Fruit fly (Drosophila melanogaster) whole organism, embryonic: ENCODE results near the gene raw.

ENCODE experiments used
- Adf1 ChIP-seq: fragments of 200-800 bp; sonication (Bioruptor generic); IDR thresholded peaks from 2 replicates; pipeline ENCODE4 v1.3.6; 2022; ENCODE audit warnings: missing biosample characterization, missing genetic modification characterization
- CG10959 ChIP-seq: fragments of 200-800 bp; sonication (Bioruptor generic); IDR thresholded peaks from 2 replicates; pipeline ENCODE4 v1.3.6; 2022; ENCODE audit warnings: missing biosample characterization, missing genetic modification characterization
- CG12155 ChIP-seq: fragments of 200-800 bp; sonication (Bioruptor generic); optimal IDR thresholded peaks from 3 replicates; lab custom pipeline; 2016; ENCODE audit warnings: missing biosample characterization, missing genetic modification characterization
- CG12391 ChIP-seq: fragments of 200-800 bp; sonication (Bioruptor generic); optimal IDR thresholded peaks from 3 replicates; lab custom pipeline; 2018; ENCODE audit warnings: missing biosample characterization, mild to moderate bottlenecking, missing genetic modification characterization, moderate library complexity
- CG12744 ChIP-seq: fragments of 200-800 bp; sonication (Bioruptor generic); optimal IDR thresholded peaks from 2 replicates; lab custom pipeline; 2016; ENCODE audit warnings: missing biosample characterization, missing genetic modification characterization
- CG13775 ChIP-seq: fragments of 200-800 bp; sonication (Bioruptor generic); optimal IDR thresholded peaks from 3 replicates; lab custom pipeline; 2017; ENCODE audit warnings: missing biosample characterization, mild to moderate bottlenecking, missing genetic modification characterization
- CG14014 ChIP-seq: fragments of 200-800 bp; sonication (Bioruptor generic); IDR thresholded peaks from 2 replicates; pipeline ENCODE4 v1.3.6; 2022; ENCODE audit warnings: missing biosample characterization, missing genetic modification characterization
- CG15073 ChIP-seq: fragments of 200-800 bp; sonication (Bioruptor generic); optimal IDR thresholded peaks from 2 replicates; lab custom pipeline; 2016; ENCODE audit warnings: missing biosample characterization, missing genetic modification characterization
- CG2889 ChIP-seq: fragments of 200-800 bp; sonication (Bioruptor generic); IDR thresholded peaks from 3 replicates; pipeline ENCODE4 v1.3.6; 2022; ENCODE audit warnings: missing biosample characterization, missing genetic modification characterization
- CG4424 ChIP-seq: fragments of 200-800 bp; sonication (Bioruptor generic); optimal IDR thresholded peaks from 3 replicates; lab custom pipeline; 2016; ENCODE audit warnings: missing biosample characterization, missing genetic modification characterization
- CG8924 ChIP-seq: fragments of 200-800 bp; optimal IDR thresholded peaks from 3 replicates; lab custom pipeline; 2019; ENCODE audit warnings: missing biosample characterization, mild to moderate bottlenecking, missing genetic modification characterization, moderate library complexity
- CG9727 ChIP-seq: fragments of 200-800 bp; sonication (Bioruptor generic); optimal IDR thresholded peaks from 3 replicates; lab custom pipeline; 2017; ENCODE audit warnings: missing biosample characterization, mild to moderate bottlenecking, missing genetic modification characterization
- CHES-1-like ChIP-seq: fragments of 200-800 bp; sonication (Bioruptor generic); optimal IDR thresholded peaks from 2 replicates; lab custom pipeline; 2016; ENCODE audit warnings: missing biosample characterization, missing genetic modification characterization
- D ChIP-seq, 2 experiments: fragments of 200-800 bp in 1 of 2; fragments of >200 bp in 1 of 2; sonication (Bioruptor generic) in 1 of 2; optimal IDR thresholded peaks; 2 replicates in 1 of 2; 3 replicates in 1 of 2; lab custom pipeline; 2017; ENCODE audit warnings: mild to moderate bottlenecking in 1 of 2, missing biosample characterization in 1 of 2, missing genetic modification characterization in 1 of 2, missing genetic modification reagents in 1 of 2
- Dip3 ChIP-seq: fragments of 200-800 bp; sonication (Bioruptor generic); optimal IDR thresholded peaks from 3 replicates; lab custom pipeline; 2016; ENCODE audit warnings: missing biosample characterization, missing genetic modification characterization
- Dref ChIP-seq: fragments of 200-800 bp; sonication (Bioruptor generic); IDR thresholded peaks from 2 replicates; pipeline ENCODE4 v1.3.6; 2022; ENCODE audit warnings: missing biosample characterization, missing genetic modification characterization
- H2.0 ChIP-seq: fragments of 200-800 bp; sonication (Bioruptor generic); IDR thresholded peaks from 2 replicates; pipeline ENCODE4 v1.3.6; 2022; ENCODE audit warnings: missing biosample characterization, missing genetic modification characterization
- HLH3B ChIP-seq: fragments of 200-800 bp; sonication (Bioruptor generic); IDR thresholded peaks from 2 replicates; pipeline ENCODE4 v1.3.6; 2022; ENCODE audit warnings: missing biosample characterization, missing genetic modification characterization
- HLH4C ChIP-seq: fragments of 200-800 bp; sonication (Bioruptor generic); IDR thresholded peaks from 3 replicates; pipeline ENCODE4 v1.3.6; 2022; ENCODE audit warnings: missing biosample characterization, missing genetic modification characterization; ENCODE audit not compliant: partially characterized antibody
- Max ChIP-seq: fragments of 200-800 bp; sonication (Bioruptor generic); optimal IDR thresholded peaks from 2 replicates; lab custom pipeline; 2016; ENCODE audit warnings: missing biosample characterization, mild to moderate bottlenecking, missing genetic modification characterization
- Med ChIP-seq: fragments of 200-800 bp; sonication (Bioruptor generic); peaks from one replicate; lab custom pipeline; 2016; ENCODE audit warnings: missing biosample characterization, missing genetic modification characterization, mild to moderate bottlenecking, inconsistent platforms, moderate library complexity
- Meics ChIP-seq: fragments of 200-800 bp; sonication (Bioruptor generic); optimal IDR thresholded peaks from 2 replicates; lab custom pipeline; 2017; ENCODE audit warnings: missing biosample characterization, mild to moderate bottlenecking, missing genetic modification characterization
- Six4 ChIP-seq: fragments of 200-800 bp; sonication (Bioruptor generic); optimal IDR thresholded peaks from 2 replicates; lab custom pipeline; 2016; ENCODE audit warnings: missing biosample characterization, missing genetic modification characterization
- Sox102F ChIP-seq: fragments of 200-800 bp; sonication (Bioruptor generic); optimal IDR thresholded peaks from 2 replicates; lab custom pipeline; 2018; ENCODE audit warnings: missing biosample characterization, mild to moderate bottlenecking, missing genetic modification characterization, moderate library complexity
- ac ChIP-seq: fragments of 200-800 bp; sonication (Bioruptor generic); optimal IDR thresholded peaks from 3 replicates; lab custom pipeline; 2017; ENCODE audit warnings: missing biosample characterization, mild to moderate bottlenecking, missing genetic modification characterization
- al ChIP-seq: fragments of 200-800 bp; sonication (Bioruptor generic); IDR thresholded peaks from 2 replicates; pipeline ENCODE4 v1.3.6; 2022; ENCODE audit warnings: missing biosample characterization, missing genetic modification characterization
- ara ChIP-seq: fragments of 200-800 bp; sonication (Bioruptor generic); IDR thresholded peaks from 2 replicates; pipeline ENCODE4 v1.3.6; 2022; ENCODE audit warnings: missing biosample characterization, missing genetic modification characterization
- ase ChIP-seq: fragments of 200-800 bp; sonication (Bioruptor generic); IDR thresholded peaks from 3 replicates; pipeline ENCODE4 v1.3.6; 2022; ENCODE audit warnings: missing biosample characterization, missing genetic modification characterization
- ato ChIP-seq: fragments of 200-800 bp; sonication (Bioruptor generic); IDR thresholded peaks from 2 replicates; pipeline ENCODE4 v1.3.6; 2022; ENCODE audit warnings: missing biosample characterization, missing genetic modification characterization; ENCODE audit not compliant: partially characterized antibody
- bab2 ChIP-seq: fragments of 200-800 bp; sonication (Bioruptor generic); optimal IDR thresholded peaks from 2 replicates; lab custom pipeline; 2016; ENCODE audit warnings: missing biosample characterization, missing genetic modification characterization
- bcd ChIP-seq: fragments of 200-800 bp; sonication (Bioruptor generic); optimal IDR thresholded peaks from 2 replicates; lab custom pipeline; 2017; ENCODE audit warnings: missing biosample characterization, mild to moderate bottlenecking, missing genetic modification characterization
- bowl ChIP-seq: fragments of 200-800 bp; sonication (Bioruptor generic); IDR thresholded peaks from 2 replicates; pipeline ENCODE4 v1.3.6; 2022; ENCODE audit warnings: missing biosample characterization, missing genetic modification characterization
- chn ChIP-seq: fragments of 200-800 bp; sonication (Bioruptor generic); optimal IDR thresholded peaks from 2 replicates; lab custom pipeline; 2016; ENCODE audit warnings: missing biosample characterization, missing genetic modification characterization
- crp ChIP-seq, 2 experiments: fragments of 200-800 bp; sonication (Bioruptor generic); optimal IDR thresholded peaks; 2 replicates in 1 of 2; 3 replicates in 1 of 2; lab custom pipeline; 2017; ENCODE audit warnings: missing biosample characterization in 2 of 2, missing genetic modification characterization in 2 of 2, mild to moderate bottlenecking in 1 of 2, moderate library complexity in 1 of 2
- da ChIP-seq: fragments of 200-800 bp; sonication (Bioruptor generic); optimal IDR thresholded peaks from 2 replicates; lab custom pipeline; 2016; ENCODE audit warnings: missing biosample characterization, missing genetic modification characterization
- ems ChIP-seq: fragments of 200-800 bp; sonication (Bioruptor generic); optimal IDR thresholded peaks from 3 replicates; lab custom pipeline; 2016; ENCODE audit warnings: missing biosample characterization, missing genetic modification characterization
- fru ChIP-seq: fragments of >200 bp; optimal IDR thresholded peaks from 2 replicates; lab custom pipeline; 2017
- gce ChIP-seq: fragments of 200-800 bp; sonication (Bioruptor generic); IDR thresholded peaks from 3 replicates; pipeline ENCODE4 v1.3.6; 2022; ENCODE audit warnings: missing biosample characterization, missing genetic modification characterization
- hb ChIP-seq: fragments of 200-800 bp; sonication (Bioruptor generic); IDR thresholded peaks from 3 replicates; pipeline ENCODE4 v1.3.6; 2022; ENCODE audit warnings: missing biosample characterization, missing genetic modification characterization; ENCODE audit not compliant: partially characterized antibody
- hth ChIP-seq: fragments of >200 bp; optimal IDR thresholded peaks from 2 replicates; lab custom pipeline; 2017; ENCODE audit warnings: inconsistent platforms
- jumu ChIP-seq: fragments of 200-800 bp; sonication (Bioruptor generic); optimal IDR thresholded peaks from 3 replicates; lab custom pipeline; 2016; ENCODE audit warnings: missing biosample characterization, missing genetic modification characterization
- mld ChIP-seq: fragments of 200-800 bp; sonication (Bioruptor generic); IDR thresholded peaks from 3 replicates; pipeline ENCODE4 v1.3.6; 2022; ENCODE audit warnings: missing biosample characterization, missing genetic modification characterization; ENCODE audit not compliant: partially characterized antibody
- pfk ChIP-seq: fragments of 200-800 bp; sonication (Bioruptor generic); optimal IDR thresholded peaks from 2 replicates; lab custom pipeline; 2018; ENCODE audit warnings: missing biosample characterization, mild to moderate bottlenecking, missing genetic modification characterization, moderate library complexity
- repo ChIP-seq: fragments of 200-800 bp; sonication (Bioruptor generic); optimal IDR thresholded peaks from 2 replicates; lab custom pipeline; 2016; ENCODE audit warnings: missing biosample characterization, missing genetic modification characterization
- run ChIP-seq: fragments of 200-800 bp; sonication (Bioruptor generic); optimal IDR thresholded peaks from 3 replicates; lab custom pipeline; 2018; ENCODE audit warnings: missing biosample characterization, mild to moderate bottlenecking, missing genetic modification characterization
- scrt ChIP-seq: fragments of 200-800 bp; sonication (Bioruptor generic); optimal IDR thresholded peaks from 2 replicates; lab custom pipeline; 2018; ENCODE audit warnings: missing biosample characterization, mild to moderate bottlenecking, missing genetic modification characterization, moderate library complexity
- sob ChIP-seq: fragments of 200-800 bp; sonication (Bioruptor generic); IDR thresholded peaks from 2 replicates; pipeline ENCODE4 v1.3.6; 2022; ENCODE audit warnings: missing biosample characterization, missing genetic modification characterization
- sqz ChIP-seq: fragments of 200-800 bp; sonication (Bioruptor generic); optimal IDR thresholded peaks from 3 replicates; lab custom pipeline; 2018; ENCODE audit warnings: missing biosample characterization, mild to moderate bottlenecking, missing genetic modification characterization
- sr ChIP-seq: fragments of 200-800 bp; sonication (Bioruptor generic); IDR thresholded peaks from 3 replicates; pipeline ENCODE4 v1.3.6; 2022; ENCODE audit warnings: missing biosample characterization, missing genetic modification characterization
- wdn ChIP-seq: fragments of 200-800 bp; sonication (Bioruptor generic); IDR thresholded peaks from 2 replicates; pipeline ENCODE4 v1.3.6; 2022; ENCODE audit warnings: missing biosample characterization, missing genetic modification characterization

The raw gene

DNA sequence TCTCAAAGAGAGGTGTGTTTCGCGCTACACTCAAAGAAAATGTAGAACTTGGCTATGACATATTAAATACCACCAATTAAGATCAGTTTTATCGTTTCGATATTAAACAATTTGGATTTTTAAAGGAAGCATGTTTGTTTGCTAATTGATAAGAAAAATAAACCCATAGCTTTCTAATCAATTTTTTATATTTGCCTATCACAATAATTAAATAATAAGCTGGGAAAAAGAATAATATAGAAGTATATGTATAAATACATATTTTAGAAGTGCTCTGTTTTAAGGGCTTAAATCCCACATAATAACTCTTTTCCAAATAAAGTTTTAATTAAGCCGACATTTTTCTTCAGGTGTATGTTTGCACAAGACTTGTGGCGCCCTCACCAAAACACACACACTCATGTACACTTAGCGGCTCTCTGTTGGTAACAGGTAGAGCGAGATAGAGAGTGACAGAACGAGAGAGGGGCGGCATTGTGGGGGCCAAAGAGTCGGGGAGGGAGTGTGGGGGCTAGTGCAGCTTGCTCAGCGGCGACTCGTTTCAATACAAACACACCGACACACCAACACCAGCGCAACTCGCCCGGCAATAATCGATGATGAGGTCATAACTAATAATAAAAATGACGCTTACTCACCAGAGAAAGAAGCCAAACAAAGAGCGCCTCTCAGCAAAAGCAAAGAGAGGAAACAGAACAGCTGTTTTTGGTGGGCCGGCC lies 22.7 kb downstream of the raw start (continued):
- TF ChIP-seq hb (GFP tag; lab: Robert Waterston, UW) (no peak), al (GFP tag; lab: Robert Waterston, UW) (peak; percentile 59; the same call in 1 of the 2 replicates), ase (GFP tag; lab: Robert Waterston, UW) (peak; percentile 49; the same call in 2 of the 3 replicates), Meics (GFP tag; lab: Kevin White, UChicago) (peak; percentile 94), Adf1 (GFP tag; lab: Robert Waterston, UW) (peak; percentile 64), mld (GFP tag; lab: Robert Waterston, UW) (no peak), CG2889 (peak; percentile 41; the same call in 1 of the 3 replicates), sqz (GFP tag; lab: Kevin White, UChicago) (peak; percentile 71), CG12744 (peak; percentile 55), CG10959 (GFP tag; lab: Robert Waterston, UW) (no peak), bab2 (GFP tag; lab: Kevin White, UChicago) (peak; percentile 36), crp (GFP tag; optimal IDR thresholded peaks at IDR 0.05; lab: Kevin White, UChicago) (peak in 1 of 2 experiments; percentile 65), chn (GFP tag; lab: Kevin White, UChicago) (peak; percentile 66), Six4 (GFP tag; lab: Kevin White, UChicago) (peak; percentile 88), CG12391 (tag; lab: Kevin White, UChicago) (peak; percentile 94), Med (GFP tag; lab: Kevin White, UChicago) (peak; percentile 90), Dip3 (GFP tag; lab: Kevin White, UChicago) (peak; percentile 74), HLH4C (peak; percentile 30; the same call in 1 of the 3 replicates), scrt (GFP tag; lab: Kevin White, UChicago) (peak; percentile 88), ato (GFP tag; lab: Robert Waterston, UW) (no peak), bcd (GFP tag; lab: Kevin White, UChicago) (peak; percentile 90), sr (peak; percentile 80), CG13775 (GFP tag; lab: Kevin White, UChicago) (peak; percentile 96), sob (GFP tag; lab: Robert Waterston, UW) (peak; percentile 77), bowl (GFP tag; lab: Robert Waterston, UW) (no peak), Max (peak; percentile 89), Dref (GFP tag; lab: Robert Waterston, UW) (no peak), ara (GFP tag; lab: Robert Waterston, UW) (peak; percentile 40), repo (GFP tag; lab: Kevin White, UChicago) (no peak), CG8924 (tag; lab: Kevin White, UChicago) (peak; percentile 96), CHES-1-like (GFP tag; lab: Kevin White, UChicago) (peak; percentile 32), ac (GFP tag; lab: Kevin White, UChicago) (no peak), ems (GFP tag; lab: Kevin White, UChicago) (no peak), da (no peak), CG15073 (GFP tag; lab: Kevin White, UChicago) (peak; percentile 48), CG12155 (GFP tag; lab: Kevin White, UChicago) (peak; percentile 87), jumu (GFP tag; lab: Kevin White, UChicago) (peak; percentile 40), HLH3B (GFP tag; lab: Robert Waterston, UW) (peak; percentile 75; the same call in 1 of the 2 replicates), wdn (GFP tag; lab: Robert Waterston, UW) (peak; percentile 84), pfk (GFP tag; lab: Kevin White, UChicago) (no peak), gce (GFP tag; lab: Robert Waterston, UW) (no peak), D (optimal IDR thresholded peaks at IDR 0.05; lab: Kevin White, UChicago) (no peak), D (GFP tag; optimal IDR thresholded peaks at IDR 0.05; lab: Kevin White, UChicago) (peak; percentile 84), CG14014 (peak; percentile 85), H2.0 (peak; percentile 65; the same call in 1 of the 2 replicates), CG9727 (GFP tag; lab: Kevin White, UChicago) (peak; percentile 96), run (tag; lab: Kevin White, UChicago) (peak; percentile 64), fru (lab: Kevin White, UChicago) (no peak), hth (lab: Kevin White, UChicago) (no peak), CG4424 (peak; percentile 91), Sox102F (peak; percentile 93)
